Worm (Caenorhabditis elegans) whole organism, L1 larva: ENCODE results near the gene F52E10.4.

Source experiments
- aly-2 ChIP-seq: fragments of 150-350 bp; optimal IDR thresholded peaks from 2 replicates; lab custom pipeline; 2014; ENCODE audit warnings: missing biosample characterization, missing genetic modification characterization
- nhr-11 ChIP-seq: fragments of 150-350 bp; optimal IDR thresholded peaks from 2 replicates; lab custom pipeline; 2014; ENCODE audit warnings: missing biosample characterization, missing genetic modification characterization
- ztf-4 ChIP-seq: fragments of 150-350 bp; optimal IDR thresholded peaks from 2 replicates; lab custom pipeline; 2014; ENCODE audit warnings: missing biosample characterization, missing genetic modification characterization

ce11 chrX:16336940-16337339 lies 44.1 kb upstream of the F52E10.4 start:
- TF ChIP-seq ztf-4 (tag; lab: Kevin White, UChicago) (no peak), nhr-11 (tag; lab: Kevin White, UChicago) (no peak), aly-2 (tag; lab: Kevin White, UChicago) (no peak)
